Fruit fly (Drosophila melanogaster) whole organism, embryonic: Measurements from ENCODE around the gene Vm26Aa.

Experiments
- Adf1 ChIP-seq: fragments of 200-800 bp; sonication (Bioruptor generic); IDR thresholded peaks from 2 replicates; pipeline ENCODE4 v1.3.6; 2022; ENCODE audit warnings: missing biosample characterization, missing genetic modification characterization
- CG14441 ChIP-seq: fragments of 200-800 bp; sonication (Bioruptor generic); IDR thresholded peaks from 2 replicates; pipeline ENCODE4 v1.3.6; 2022; ENCODE audit warnings: missing biosample characterization, missing genetic modification characterization
- CG1603 ChIP-seq: fragments of 200-800 bp; sonication (Bioruptor generic); optimal IDR thresholded peaks from 2 replicates; lab custom pipeline; 2019; ENCODE audit warnings: missing biosample characterization, mild to moderate bottlenecking, missing genetic modification characterization, moderate library complexity
- CG30431 ChIP-seq: fragments of 200-800 bp; sonication (Bioruptor generic); optimal IDR thresholded peaks from 2 replicates; lab custom pipeline; 2017; ENCODE audit warnings: missing biosample characterization, missing genetic modification characterization
- CG31441 ChIP-seq: fragments of 200-800 bp; sonication (Bioruptor generic); IDR thresholded peaks from 2 replicates; pipeline ENCODE4 v1.3.6; 2022; ENCODE audit warnings: missing biosample characterization, missing genetic modification characterization
- CG34376 ChIP-seq: fragments of 200-800 bp; sonication (Bioruptor generic); optimal IDR thresholded peaks from 2 replicates; lab custom pipeline; 2018; ENCODE audit warnings: missing biosample characterization, mild to moderate bottlenecking, missing genetic modification characterization
- CG3838 ChIP-seq: fragments of 200-800 bp; sonication (Bioruptor generic); optimal IDR thresholded peaks from 3 replicates; lab custom pipeline; 2016; ENCODE audit warnings: missing biosample characterization, missing genetic modification characterization
- CG4360 ChIP-seq: fragments of 200-800 bp; sonication (Bioruptor generic); IDR thresholded peaks from 2 replicates; pipeline ENCODE4 v1.3.6; 2022; ENCODE audit warnings: missing biosample characterization, missing genetic modification characterization
- CG4424 ChIP-seq: fragments of 200-800 bp; sonication (Bioruptor generic); optimal IDR thresholded peaks from 3 replicates; lab custom pipeline; 2016; ENCODE audit warnings: missing biosample characterization, missing genetic modification characterization
- CG5180 ChIP-seq: fragments of 200-800 bp; sonication (Bioruptor generic); optimal IDR thresholded peaks from 3 replicates; lab custom pipeline; 2017; ENCODE audit warnings: missing biosample characterization, missing genetic modification characterization, mild to moderate bottlenecking, moderate library complexity, missing genetic modification reagents
- CG6175 ChIP-seq: fragments of 200-800 bp; sonication (Bioruptor generic); IDR thresholded peaks from 3 replicates; pipeline ENCODE4 v1.3.6; 2022; ENCODE audit warnings: missing biosample characterization, missing genetic modification characterization
- CG6683 ChIP-seq: fragments of 200-800 bp; sonication (Bioruptor generic); optimal IDR thresholded peaks from 2 replicates; lab custom pipeline; 2017; ENCODE audit warnings: missing biosample characterization, mild to moderate bottlenecking, missing genetic modification characterization, missing genetic modification reagents
- CG6765 ChIP-seq: fragments of 200-800 bp; sonication (Bioruptor generic); optimal IDR thresholded peaks from 3 replicates; lab custom pipeline; 2017; ENCODE audit warnings: missing biosample characterization, mild to moderate bottlenecking, missing genetic modification characterization
- CTCF ChIP-seq: fragments of 200-800 bp; sonication (Bioruptor generic); optimal IDR thresholded peaks from 2 replicates; lab custom pipeline; 2017; ENCODE audit warnings: missing biosample characterization, mild to moderate bottlenecking, missing genetic modification characterization, moderate library complexity
- CoRest ChIP-seq: fragments of 200-800 bp; sonication (Bioruptor generic); optimal IDR thresholded peaks from 3 replicates; lab custom pipeline; 2018; ENCODE audit warnings: missing biosample characterization, mild to moderate bottlenecking, missing genetic modification characterization, moderate library complexity
- Dek ChIP-seq: fragments of 200-800 bp; sonication (Bioruptor generic); optimal IDR thresholded peaks from 3 replicates; lab custom pipeline; 2019; ENCODE audit warnings: missing biosample characterization, mild to moderate bottlenecking, missing genetic modification characterization, moderate library complexity
- Fer2 ChIP-seq: fragments of 200-800 bp; sonication (Bioruptor generic); optimal IDR thresholded peaks from 2 replicates; lab custom pipeline; 2018; ENCODE audit warnings: missing biosample characterization, mild to moderate bottlenecking, missing genetic modification characterization, moderate library complexity
- Fer3 ChIP-seq: fragments of 200-800 bp; sonication (Bioruptor generic); optimal IDR thresholded peaks from 2 replicates; lab custom pipeline; 2018; ENCODE audit warnings: missing biosample characterization, mild to moderate bottlenecking, missing genetic modification characterization, moderate library complexity
- GATAe ChIP-seq: fragments of 200-800 bp; sonication (Bioruptor generic); conservative IDR thresholded peaks from 2 replicates; pipeline ENCODE4 v1.3.6; 2022; ENCODE audit warnings: missing biosample characterization, missing genetic modification characterization
- Hr51 ChIP-seq, 2 experiments: fragments of 200-800 bp; sonication (Bioruptor generic); optimal IDR thresholded peaks; 2 replicates in 1 of 2; 3 replicates in 1 of 2; lab custom pipeline; 2016 to 2018; ENCODE audit warnings: missing biosample characterization in 2 of 2, missing genetic modification characterization in 2 of 2, mild to moderate bottlenecking in 1 of 2, moderate library complexity in 1 of 2
- Lim3 ChIP-seq: fragments of 200-800 bp; sonication (Bioruptor generic); IDR thresholded peaks from 2 replicates; pipeline ENCODE4 v1.3.6; 2022; ENCODE audit warnings: missing biosample characterization, missing genetic modification characterization
- Lpt ChIP-seq: fragments of >200 bp; optimal IDR thresholded peaks from 2 replicates; lab custom pipeline; 2018; ENCODE audit warnings: missing biosample characterization, missing genetic modification characterization
- MESR4 ChIP-seq: fragments of 200-800 bp; sonication (Bioruptor generic); optimal IDR thresholded peaks from 2 replicates; lab custom pipeline; 2018; ENCODE audit warnings: missing biosample characterization, mild to moderate bottlenecking, missing genetic modification characterization, moderate library complexity
- MTF-1 ChIP-seq: fragments of 200-800 bp; sonication (Bioruptor generic); optimal IDR thresholded peaks from 2 replicates; lab custom pipeline; 2018; ENCODE audit warnings: missing biosample characterization, mild to moderate bottlenecking, missing genetic modification characterization, borderline replicate concordance
- Mrtf ChIP-seq: fragments of 200-800 bp; sonication (Bioruptor generic); IDR thresholded peaks from 3 replicates; pipeline ENCODE4 v1.3.6; 2022; ENCODE audit warnings: missing biosample characterization, missing genetic modification characterization
- NK7.1 ChIP-seq: fragments of 200-800 bp; sonication (Bioruptor generic); optimal IDR thresholded peaks from 3 replicates; lab custom pipeline; 2016; ENCODE audit warnings: missing biosample characterization, missing genetic modification characterization
- Ptx1 ChIP-seq: fragments of 200-800 bp; sonication (Bioruptor generic); IDR thresholded peaks from 2 replicates; pipeline ENCODE4 v1.3.6; 2022; ENCODE audit warnings: missing biosample characterization, missing genetic modification characterization
- Usf ChIP-seq: fragments of 200-800 bp; sonication (Bioruptor generic); optimal IDR thresholded peaks from 2 replicates; lab custom pipeline; 2017; ENCODE audit warnings: missing genotype, missing biosample characterization, missing genetic modification characterization
- Xbp1 ChIP-seq: fragments of 200-800 bp; sonication (Bioruptor generic); optimal IDR thresholded peaks from 3 replicates; lab custom pipeline; 2016; ENCODE audit warnings: missing biosample characterization, mild to moderate bottlenecking, missing genetic modification characterization
- abd-A ChIP-seq: fragments of 200-800 bp; sonication (Bioruptor generic); optimal IDR thresholded peaks from 3 replicates; lab custom pipeline; 2019; ENCODE audit warnings: missing biosample characterization, mild to moderate bottlenecking, missing genetic modification characterization, moderate library complexity
- ato ChIP-seq: fragments of 200-800 bp; sonication (Bioruptor generic); IDR thresholded peaks from 2 replicates; pipeline ENCODE4 v1.3.6; 2022; ENCODE audit warnings: missing biosample characterization, missing genetic modification characterization; ENCODE audit not compliant: partially characterized antibody
- cad ChIP-seq: fragments of >200 bp; optimal IDR thresholded peaks from 2 replicates; lab custom pipeline; 2017; ENCODE audit warnings: missing biosample characterization, missing genetic modification characterization
- ci ChIP-seq: fragments of 200-800 bp; sonication (Bioruptor generic); IDR thresholded peaks from 3 replicates; pipeline ENCODE4 v1.3.6; 2022; ENCODE audit warnings: missing biosample characterization, missing genetic modification characterization
- croc ChIP-seq: fragments of 200-800 bp; sonication (Bioruptor generic); conservative IDR thresholded peaks from 3 replicates; pipeline ENCODE4 v1.3.6; 2022; ENCODE audit warnings: missing biosample characterization, missing genetic modification characterization
- da ChIP-seq: fragments of 200-800 bp; sonication (Bioruptor generic); optimal IDR thresholded peaks from 2 replicates; lab custom pipeline; 2016; ENCODE audit warnings: missing biosample characterization, missing genetic modification characterization
- dati ChIP-seq: fragments of 200-800 bp; sonication (Bioruptor generic); IDR thresholded peaks from 2 replicates; pipeline ENCODE4 v1.3.6; 2022; ENCODE audit warnings: missing biosample characterization, missing genetic modification characterization
- gcm2 ChIP-seq: fragments of 200-800 bp; sonication (Bioruptor generic); optimal IDR thresholded peaks from 2 replicates; lab custom pipeline; 2016; ENCODE audit warnings: missing biosample characterization, missing genetic modification characterization
- kah ChIP-seq: fragments of 200-800 bp; sonication (Bioruptor generic); optimal IDR thresholded peaks from 2 replicates; lab custom pipeline; 2018; ENCODE audit warnings: missing biosample characterization, mild to moderate bottlenecking, missing genetic modification characterization
- maf-S ChIP-seq: fragments of 200-800 bp; sonication (Bioruptor generic); optimal IDR thresholded peaks from 2 replicates; lab custom pipeline; 2016; ENCODE audit warnings: missing biosample characterization, missing genetic modification characterization
- mam ChIP-seq: fragments of 200-800 bp; sonication (Bioruptor generic); optimal IDR thresholded peaks from 3 replicates; lab custom pipeline; 2016; ENCODE audit warnings: missing biosample characterization, missing genetic modification characterization
- nmo ChIP-seq: fragments of 200-800 bp; sonication (Bioruptor generic); optimal IDR thresholded peaks from 2 replicates; lab custom pipeline; 2018; ENCODE audit warnings: missing biosample characterization, mild to moderate bottlenecking, missing genetic modification characterization, moderate library complexity
- prd ChIP-seq, 3 experiments: fragments of >200 bp in 2 of 3; fragments of 200-800 bp in 1 of 3; sonication (Bioruptor generic) in 1 of 3; optimal IDR thresholded peaks in 2 of 3; IDR thresholded peaks in 1 of 3; 2 replicates in 2 of 3; 3 replicates in 1 of 3; pipeline versions ENCODE4 v1.3.6 to Lab custom; 2017 to 2022; ENCODE audit warnings: missing biosample characterization in 1 of 3, missing genetic modification characterization in 1 of 3
- ranshi ChIP-seq: fragments of 200-800 bp; sonication (Bioruptor generic); IDR thresholded peaks from 2 replicates; pipeline ENCODE4 v1.3.6; 2022; ENCODE audit warnings: missing biosample characterization, missing genetic modification characterization
- rib ChIP-seq: fragments of 200-800 bp; sonication (Bioruptor generic); IDR thresholded peaks from 2 replicates; pipeline ENCODE4 v1.3.6; 2022; ENCODE audit warnings: missing biosample characterization, missing genetic modification characterization
- salm ChIP-seq: fragments of 200-800 bp; sonication (Bioruptor generic); optimal IDR thresholded peaks from 2 replicates; lab custom pipeline; 2018; ENCODE audit warnings: missing biosample characterization, mild to moderate bottlenecking, missing genetic modification characterization
- shn ChIP-seq: fragments of 200-800 bp; sonication (Bioruptor generic); optimal IDR thresholded peaks from 3 replicates; lab custom pipeline; 2016; ENCODE audit warnings: missing biosample characterization, missing genetic modification characterization
- sima ChIP-seq: fragments of 200-800 bp; sonication (Bioruptor generic); optimal IDR thresholded peaks from 2 replicates; lab custom pipeline; 2016; ENCODE audit warnings: missing biosample characterization, missing genetic modification characterization
- sqz ChIP-seq: fragments of 200-800 bp; sonication (Bioruptor generic); optimal IDR thresholded peaks from 3 replicates; lab custom pipeline; 2018; ENCODE audit warnings: missing biosample characterization, mild to moderate bottlenecking, missing genetic modification characterization
- trem ChIP-seq: fragments of 200-800 bp; optimal IDR thresholded peaks from 3 replicates; lab custom pipeline; 2019; ENCODE audit warnings: missing biosample characterization, mild to moderate bottlenecking, missing genetic modification characterization, moderate library complexity
- vnd ChIP-seq: fragments of 200-800 bp; sonication (Bioruptor generic); IDR thresholded peaks from 3 replicates; pipeline ENCODE4 v1.3.6; 2022; ENCODE audit warnings: missing biosample characterization, missing genetic modification characterization; ENCODE audit not compliant: partially characterized antibody
- yki ChIP-seq: fragments of >200 bp; optimal IDR thresholded peaks from 3 replicates; lab custom pipeline; 2018
- z ChIP-seq: fragments of 200-800 bp; sonication (Bioruptor generic); IDR thresholded peaks from 3 replicates; pipeline ENCODE4 v1.3.6; 2022; ENCODE audit warnings: missing biosample characterization, missing genetic modification characterization

The Vm26Aa gene

DNA sequence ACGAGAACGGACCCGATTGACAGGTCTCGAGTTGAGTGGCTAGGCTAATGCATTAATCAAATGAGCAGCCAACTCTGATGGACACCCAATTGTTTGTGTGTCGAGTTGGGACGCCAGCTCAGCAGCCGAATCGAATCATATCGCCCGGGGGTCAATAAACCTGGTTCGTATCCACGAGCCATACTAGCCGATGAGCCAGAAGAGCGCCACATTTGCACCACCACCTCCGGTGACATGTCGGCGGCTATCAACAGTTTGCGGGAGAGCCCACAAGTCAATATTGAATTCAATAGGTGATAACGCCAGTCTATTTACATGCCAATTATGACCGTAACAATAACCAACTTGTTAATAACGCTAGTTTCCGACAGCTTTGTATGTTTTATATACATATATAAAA lies 14.0 kb upstream of the Vm26Aa start (continued):
- TF ChIP-seq CG14441 (GFP tag; lab: Robert Waterston, UW) (no peak), cad (no peak), CG34376 (GFP tag; lab: Kevin White, UChicago) (peak; percentile 45), abd-A (peak; percentile 68), Xbp1 (GFP tag; lab: Kevin White, UChicago) (no peak), maf-S (GFP tag; lab: Kevin White, UChicago) (no peak), shn (no peak), Fer2 (tag; lab: Kevin White, UChicago) (peak; percentile 47), mam (no peak), CG4360 (GFP tag; lab: Robert Waterston, UW) (0 out of 2 replicates have a peak, but pooled peaks have one; percentile 20), sqz (GFP tag; lab: Kevin White, UChicago) (peak; percentile 17), ato (GFP tag; lab: Robert Waterston, UW) (no peak), prd (optimal IDR thresholded peaks at IDR 0.05; lab: Kevin White, UChicago) (no peak), prd (GFP tag; IDR thresholded peaks at IDR 0.05; lab: Robert Waterston, UW) (no peak), CG6175 (peak; percentile 59; the same call in 1 of the 3 replicates), da (GFP tag; lab: Kevin White, UChicago) (no peak), trem (tag; lab: Kevin White, UChicago) (no peak), rib (no peak), MTF-1 (GFP tag; lab: Kevin White, UChicago) (peak; percentile 87), yki (no peak), Fer3 (tag; lab: Kevin White, UChicago) (peak; percentile 63), CG4424 (GFP tag; lab: Kevin White, UChicago) (peak; percentile 12), nmo (GFP tag; lab: Kevin White, UChicago) (no peak), Mrtf (GFP tag; lab: Robert Waterston, UW) (no peak), Lim3 (no peak), GATAe (GFP tag; lab: Robert Waterston, UW) (no peak), Dek (tag; lab: Kevin White, UChicago) (peak; percentile 42), Usf (GFP tag; lab: Kevin White, UChicago) (no peak), kah (peak; percentile 15), ranshi (GFP tag; lab: Robert Waterston, UW) (peak; percentile 9; the same call in 1 of the 2 replicates), CG6765 (GFP tag; lab: Kevin White, UChicago) (peak; percentile 80), dati (GFP tag; lab: Robert Waterston, UW) (no peak), CG5180 (GFP tag; lab: Kevin White, UChicago) (peak; percentile 62), Adf1 (0 out of 2 replicates have a peak, but pooled peaks have one; percentile 15), CG1603 (tag; lab: Kevin White, UChicago) (peak; percentile 32), z (GFP tag; lab: Robert Waterston, UW) (peak; percentile 75), ci (GFP tag; lab: Robert Waterston, UW) (peak; percentile 73; the same call in 2 of the 3 replicates), CG6683 (peak; percentile 39), CG3838 (GFP tag; lab: Kevin White, UChicago) (no peak), vnd (GFP tag; lab: Robert Waterston, UW) (no peak), CoRest (tag; lab: Kevin White, UChicago) (peak; percentile 34), MESR4 (GFP tag; lab: Kevin White, UChicago) (peak; percentile 6), CTCF (no peak), CG30431 (GFP tag; lab: Kevin White, UChicago) (no peak), gcm2 (no peak), sima (GFP tag; lab: Kevin White, UChicago) (no peak), Ptx1 (GFP tag; lab: Robert Waterston, UW) (no peak), CG31441 (GFP tag; lab: Robert Waterston, UW) (peak; percentile 47; the same call in 1 of the 2 replicates), salm (tag; lab: Kevin White, UChicago) (peak; percentile 45), croc (no peak), Lpt (GFP tag; lab: Kevin White, UChicago) (no peak), Hr51 (GFP tag; optimal IDR thresholded peaks at IDR 0.05; lab: Kevin White, UChicago) (peak; percentile 30 to 52), NK7.1 (GFP tag; lab: Kevin White, UChicago) (peak; percentile 9)
